Fruit fly (Drosophila melanogaster) whole organism, prepupa: ENCODE results near the gene GC1.

Experiments
- Blimp-1 ChIP-seq: fragments of 200-800 bp; sonication (Bioruptor generic); optimal IDR thresholded peaks from 3 replicates; lab custom pipeline; 2017; ENCODE audit warnings: missing biosample characterization, missing genetic modification characterization, mild to moderate bottlenecking, moderate library complexity, missing genetic modification reagents
- CG10631 ChIP-seq: fragments of 200-800 bp; sonication (Bioruptor generic); optimal IDR thresholded peaks from 2 replicates; lab custom pipeline; 2016; ENCODE audit warnings: missing biosample characterization, missing genetic modification characterization
- CG10669 ChIP-seq: fragments of 200-800 bp; sonication (Bioruptor generic); optimal IDR thresholded peaks from 3 replicates; lab custom pipeline; 2018; ENCODE audit warnings: missing biosample characterization, mild to moderate bottlenecking, missing genetic modification characterization, moderate library complexity
- CG11294 ChIP-seq: fragments of 200-800 bp; sonication (Bioruptor generic); IDR thresholded peaks from 2 replicates; pipeline ENCODE4 v1.3.6; 2022; ENCODE audit warnings: missing biosample characterization, missing genetic modification characterization
- CG11762 ChIP-seq: fragments of 200-800 bp; sonication (Bioruptor generic); optimal IDR thresholded peaks from 3 replicates; lab custom pipeline; 2016; ENCODE audit warnings: missing biosample characterization, missing genetic modification characterization; ENCODE audit not compliant: insufficient read depth
- CG11902 ChIP-seq: fragments of 200-800 bp; sonication (Bioruptor generic); optimal IDR thresholded peaks from 3 replicates; lab custom pipeline; 2016; ENCODE audit warnings: missing biosample characterization, missing genetic modification characterization
- CG15336 ChIP-seq: fragments of 200-800 bp; sonication (Bioruptor generic); IDR thresholded peaks from 2 replicates; pipeline ENCODE4 v1.3.6; 2022; ENCODE audit warnings: missing biosample characterization, missing genetic modification characterization
- CG1621 ChIP-seq: fragments of 200-800 bp; sonication (Bioruptor generic); optimal IDR thresholded peaks from 3 replicates; lab custom pipeline; 2018; ENCODE audit warnings: missing biosample characterization, mild to moderate bottlenecking, missing genetic modification characterization
- CG16779 ChIP-seq: fragments of 200-800 bp; sonication (Bioruptor generic); optimal IDR thresholded peaks from 3 replicates; lab custom pipeline; 2017; ENCODE audit warnings: missing biosample characterization, mild to moderate bottlenecking, missing genetic modification characterization
- CG3032 ChIP-seq: fragments of 200-800 bp; optimal IDR thresholded peaks from 2 replicates; lab custom pipeline; 2019; ENCODE audit warnings: missing biosample characterization, mild to moderate bottlenecking, missing genetic modification characterization, moderate library complexity
- CG3919 ChIP-seq: fragments of 200-800 bp; sonication (Bioruptor generic); optimal IDR thresholded peaks from 3 replicates; lab custom pipeline; 2016; ENCODE audit warnings: missing biosample characterization, missing genetic modification characterization
- CG4318 ChIP-seq: fragments of 200-800 bp; sonication (Bioruptor generic); optimal IDR thresholded peaks from 3 replicates; lab custom pipeline; 2017; ENCODE audit warnings: missing biosample characterization, mild to moderate bottlenecking, missing genetic modification characterization
- CG6163 ChIP-seq: fragments of 200-800 bp; sonication (Bioruptor generic); IDR thresholded peaks from 3 replicates; pipeline ENCODE4 v1.3.6; 2022; ENCODE audit warnings: missing biosample characterization, missing genetic modification characterization
- CG6276 ChIP-seq: fragments of 200-800 bp; sonication (Bioruptor generic); optimal IDR thresholded peaks from 2 replicates; lab custom pipeline; 2017; ENCODE audit warnings: missing biosample characterization, mild to moderate bottlenecking, missing genetic modification characterization
- CG6792 ChIP-seq: fragments of 200-800 bp; sonication (Bioruptor generic); optimal IDR thresholded peaks from 3 replicates; lab custom pipeline; 2016; ENCODE audit warnings: missing biosample characterization, missing genetic modification characterization
- CG6808 ChIP-seq: fragments of 200-800 bp; sonication (Bioruptor generic); optimal IDR thresholded peaks from 3 replicates; lab custom pipeline; 2017; ENCODE audit warnings: missing biosample characterization, missing genetic modification characterization, mild to moderate bottlenecking, moderate library complexity, missing genetic modification reagents
- CG6854 ChIP-seq: fragments of 200-800 bp; sonication (Bioruptor generic); optimal IDR thresholded peaks from 2 replicates; lab custom pipeline; 2017; ENCODE audit warnings: missing biosample characterization, mild to moderate bottlenecking, missing genetic modification characterization
- CG8632 ChIP-seq: fragments of 200-800 bp; sonication (Bioruptor generic); optimal IDR thresholded peaks from 3 replicates; lab custom pipeline; 2016; ENCODE audit warnings: missing biosample characterization, missing genetic modification characterization
- CG9139 ChIP-seq: fragments of 200-800 bp; sonication (Bioruptor generic); optimal IDR thresholded peaks from 3 replicates; lab custom pipeline; 2017; ENCODE audit warnings: missing biosample characterization, mild to moderate bottlenecking, missing genetic modification characterization
- Eip75B ChIP-seq: fragments of 200-800 bp; sonication (Bioruptor generic); optimal IDR thresholded peaks from 3 replicates; lab custom pipeline; 2016; ENCODE audit warnings: missing biosample characterization, missing genetic modification characterization
- Eip78C ChIP-seq: fragments of 200-800 bp; sonication (Bioruptor generic); peaks from one replicate; lab custom pipeline; 2016; ENCODE audit warnings: missing biosample characterization, missing genetic modification characterization
- Eip93F ChIP-seq: fragments of 200-800 bp; sonication (Bioruptor generic); optimal IDR thresholded peaks from 2 replicates; lab custom pipeline; 2016; ENCODE audit warnings: missing biosample characterization, mild to moderate bottlenecking, missing genetic modification characterization
- Ets21C ChIP-seq: fragments of 200-800 bp; sonication (Bioruptor generic); optimal IDR thresholded peaks from 3 replicates; lab custom pipeline; 2016; ENCODE audit warnings: missing biosample characterization, missing genetic modification characterization
- Hr39 ChIP-seq: fragments of 200-800 bp; sonication (Bioruptor generic); optimal IDR thresholded peaks from 2 replicates; lab custom pipeline; 2016; ENCODE audit warnings: missing biosample characterization, missing genetic modification characterization
- Lpt ChIP-seq: fragments of 200-800 bp; sonication (Bioruptor generic); optimal IDR thresholded peaks from 3 replicates; lab custom pipeline; 2016; ENCODE audit warnings: missing biosample characterization, missing genetic modification characterization
- OdsH ChIP-seq: fragments of 200-800 bp; sonication (Bioruptor generic); optimal IDR thresholded peaks from 3 replicates; lab custom pipeline; 2016; ENCODE audit warnings: missing biosample characterization, missing genetic modification characterization
- Smox ChIP-seq: fragments of 200-800 bp; sonication (Bioruptor generic); optimal IDR thresholded peaks from 3 replicates; lab custom pipeline; 2016; ENCODE audit warnings: missing biosample characterization, missing genetic modification characterization
- Sox102F ChIP-seq: fragments of 200-800 bp; sonication (Bioruptor generic); optimal IDR thresholded peaks from 2 replicates; lab custom pipeline; 2016; ENCODE audit warnings: missing biosample characterization, mild to moderate bottlenecking, missing genetic modification characterization
- Sox14 ChIP-seq: fragments of 200-800 bp; sonication (Bioruptor generic); optimal IDR thresholded peaks from 3 replicates; lab custom pipeline; 2016; ENCODE audit warnings: missing biosample characterization, missing genetic modification characterization
- cyc ChIP-seq: fragments of 200-800 bp; sonication (Bioruptor generic); optimal IDR thresholded peaks from 3 replicates; lab custom pipeline; 2016; ENCODE audit warnings: missing biosample characterization, missing genetic modification characterization
- dsx ChIP-seq: fragments of 200-800 bp; optimal IDR thresholded peaks from 3 replicates; lab custom pipeline; 2019; ENCODE audit warnings: missing biosample characterization, mild to moderate bottlenecking, missing genetic modification characterization, moderate library complexity; ENCODE audit not compliant: poor library complexity, severe bottlenecking
- esn ChIP-seq: fragments of 200-800 bp; sonication (Bioruptor generic); optimal IDR thresholded peaks from 2 replicates; lab custom pipeline; 2016; ENCODE audit warnings: missing biosample characterization, mild to moderate bottlenecking, missing genetic modification characterization, moderate library complexity
- fd85E ChIP-seq: fragments of 200-800 bp; sonication (Bioruptor generic); optimal IDR thresholded peaks from 3 replicates; lab custom pipeline; 2016; ENCODE audit warnings: missing biosample characterization, missing genetic modification characterization
- fkh ChIP-seq: fragments of 200-800 bp; sonication (Bioruptor generic); optimal IDR thresholded peaks from 3 replicates; lab custom pipeline; 2017; ENCODE audit warnings: missing biosample characterization, mild to moderate bottlenecking, missing genetic modification characterization, moderate library complexity
- lz ChIP-seq: fragments of 200-800 bp; sonication (Bioruptor generic); optimal IDR thresholded peaks from 3 replicates; lab custom pipeline; 2016; ENCODE audit warnings: missing biosample characterization, missing genetic modification characterization
- net ChIP-seq: fragments of 200-800 bp; sonication (Bioruptor generic); optimal IDR thresholded peaks from 3 replicates; lab custom pipeline; 2016; ENCODE audit warnings: missing biosample characterization, missing genetic modification characterization
- pdm3 ChIP-seq: fragments of 200-800 bp; sonication (Bioruptor generic); optimal IDR thresholded peaks from 3 replicates; lab custom pipeline; 2016; ENCODE audit warnings: missing biosample characterization, missing genetic modification characterization
- spab ChIP-seq: fragments of 200-800 bp; sonication (Bioruptor generic); optimal IDR thresholded peaks from 2 replicates; lab custom pipeline; 2017; ENCODE audit warnings: missing biosample characterization, mild to moderate bottlenecking, missing genetic modification characterization, missing genetic modification reagents
- ss ChIP-seq, 2 experiments: fragments of 200-800 bp; sonication (Bioruptor generic); optimal IDR thresholded peaks; 2 replicates in 1 of 2; 3 replicates in 1 of 2; lab custom pipeline; 2017 to 2018; ENCODE audit warnings: mild to moderate bottlenecking in 2 of 2, missing biosample characterization in 2 of 2, missing genetic modification characterization in 2 of 2, moderate library complexity in 1 of 2
- svp ChIP-seq: fragments of 200-800 bp; sonication (Bioruptor generic); peaks from one replicate; lab custom pipeline; 2016; ENCODE audit warnings: missing biosample characterization, missing genetic modification characterization
- topi ChIP-seq: fragments of 200-800 bp; sonication (Bioruptor generic); optimal IDR thresholded peaks from 3 replicates; lab custom pipeline; 2016; ENCODE audit warnings: missing biosample characterization, missing genetic modification characterization
- vri ChIP-seq: fragments of 200-800 bp; sonication (Bioruptor generic); optimal IDR thresholded peaks from 3 replicates; lab custom pipeline; 2016; ENCODE audit warnings: missing biosample characterization, mild to moderate bottlenecking, missing genetic modification characterization

Gene GC1

DNA sequence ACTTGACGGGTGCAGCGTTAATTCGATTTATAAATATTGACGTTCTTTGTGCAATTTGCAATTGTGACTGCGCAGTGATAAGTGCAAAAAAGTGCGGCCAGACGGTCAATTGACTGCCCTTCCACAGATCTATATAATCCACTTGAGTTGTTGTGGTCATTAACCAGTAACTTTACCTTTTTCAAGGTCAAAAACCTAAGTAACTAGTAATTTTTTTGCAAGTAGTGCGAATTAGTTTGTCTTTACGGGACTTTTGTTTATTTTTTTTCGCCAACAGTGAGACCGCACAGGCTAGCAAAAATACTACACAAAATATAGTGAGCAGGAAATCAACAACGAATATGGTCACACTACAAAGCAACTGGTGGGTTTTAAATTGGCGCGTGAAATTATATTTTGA, 7.1 kb downstream of the GC1 start, which contains the start of gene Tango9 (continued):
- TF ChIP-seq vri (GFP tag; lab: Kevin White, UChicago) (peak; percentile 29), spab (GFP tag; lab: Kevin White, UChicago) (peak; percentile 8), CG6163 (GFP tag; lab: Robert Waterston, UW) (peak; percentile 63; the same call in 2 of the 3 replicates), CG8632 (GFP tag; lab: Kevin White, UChicago) (peak; percentile 12), pdm3 (GFP tag; lab: Kevin White, UChicago) (peak; percentile 31), CG11294 (GFP tag; lab: Robert Waterston, UW) (no peak), fkh (GFP tag; lab: Kevin White, UChicago) (peak; percentile 66), Sox14 (peak; percentile 80), lz (GFP tag; lab: Kevin White, UChicago) (peak; percentile 56), net (GFP tag; lab: Kevin White, UChicago) (peak; percentile 33), Blimp-1 (GFP tag; lab: Kevin White, UChicago) (peak; percentile 29), svp (GFP tag; lab: Kevin White, UChicago) (peak; percentile 84), CG10669 (peak; percentile 1), cyc (peak; percentile 63), Sox102F (peak; percentile 37), CG16779 (tag; lab: Kevin White, UChicago) (no peak), Ets21C (GFP tag; lab: Kevin White, UChicago) (no peak), CG10631 (GFP tag; lab: Kevin White, UChicago) (peak; percentile 17), esn (GFP tag; lab: Kevin White, UChicago) (peak; percentile 59), CG3032 (tag; lab: Kevin White, UChicago) (peak; percentile 21), Eip75B (GFP tag; lab: Kevin White, UChicago) (peak; percentile 43), CG15336 (GFP tag; lab: Robert Waterston, UW) (0 out of 2 replicates have a peak, but pooled peaks have one; percentile 25), CG6792 (peak; percentile 35), CG6854 (GFP tag; lab: Kevin White, UChicago) (no peak), Eip93F (GFP tag; lab: Kevin White, UChicago) (no peak), CG6808 (GFP tag; lab: Kevin White, UChicago) (peak; percentile 25), CG11902 (peak; percentile 45), CG1621 (tag; lab: Kevin White, UChicago) (peak; percentile 45), Hr39 (peak; percentile 60), CG6276 (GFP tag; lab: Kevin White, UChicago) (no peak), Lpt (no peak), topi (peak; percentile 55), CG3919 (GFP tag; lab: Kevin White, UChicago) (peak; percentile 67)
- TF ChIP-seq, all 60 proteins: peak for 39

DNA sequence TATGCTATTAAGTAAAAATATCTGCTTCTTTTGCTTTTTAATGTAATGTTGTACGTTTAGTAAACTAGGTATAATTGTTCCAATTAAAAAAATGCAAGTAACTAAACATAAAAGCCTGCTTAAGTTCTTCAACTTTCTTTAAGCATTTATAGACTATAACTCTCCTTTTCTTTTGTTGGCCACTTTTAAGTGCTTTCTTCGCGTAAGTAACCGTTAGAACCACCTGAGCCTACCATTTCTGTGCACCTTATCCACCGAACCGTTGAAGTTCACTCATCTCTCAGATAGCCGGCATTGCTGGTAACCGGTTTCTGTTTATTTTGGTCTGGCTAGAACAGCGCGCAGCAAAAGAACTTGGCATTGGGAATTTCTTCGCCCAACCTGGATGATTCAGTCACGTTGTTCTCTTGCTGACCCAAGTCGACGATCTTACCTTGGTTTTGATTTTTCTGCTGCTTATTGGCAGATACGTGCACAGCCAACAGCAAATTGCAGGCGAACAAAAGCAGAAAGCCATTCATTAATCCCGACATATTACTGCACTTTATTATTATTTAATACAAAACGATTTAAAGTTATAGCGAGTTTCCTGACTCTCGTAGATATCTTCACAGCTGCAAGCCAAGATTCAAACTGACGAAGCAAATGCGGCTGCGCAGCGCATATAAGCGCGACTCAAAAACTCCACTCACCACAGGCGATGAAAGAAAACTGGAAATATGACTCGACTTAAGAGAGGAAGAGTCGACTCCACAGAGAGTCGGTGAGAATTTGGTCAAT, 9.2 kb downstream of the GC1 start, which contains the start of gene CG10005:
TSS of gene CG10005 (minus strand) at position 642 of the 780 bp plus-strand sequence.
- peak; percentile 57 for TF ChIP-seq CG6854 (GFP tag; lab: Kevin White, UChicago)
- no peak for TF ChIP-seq lz (GFP tag; lab: Kevin White, UChicago)
- peak; percentile 59 for TF ChIP-seq CG9139 (GFP tag; lab: Kevin White, UChicago)
- TF ChIP-seq CG3919 (GFP tag; lab: Kevin White, UChicago): no peak
- no peak for TF ChIP-seq Sox14
- TF ChIP-seq CG4318 (GFP tag; lab: Kevin White, UChicago): no peak
- no peak for TF ChIP-seq Eip93F (GFP tag; lab: Kevin White, UChicago)
- peak; percentile 4 for TF ChIP-seq topi
- peak; percentile 27 for TF ChIP-seq Sox102F
- peak; percentile 49 for TF ChIP-seq Eip75B (GFP tag; lab: Kevin White, UChicago)
- TF ChIP-seq ss (GFP tag; optimal IDR thresholded peaks at IDR 0.05; lab: Kevin White, UChicago): peak; percentile 22 to 59
- no peak for TF ChIP-seq OdsH
- peak; percentile 67 for TF ChIP-seq vri (GFP tag; lab: Kevin White, UChicago)
- TF ChIP-seq fd85E (GFP tag; lab: Kevin White, UChicago): peak; percentile 27
- no peak for TF ChIP-seq CG8632 (GFP tag; lab: Kevin White, UChicago)
- no peak for TF ChIP-seq Smox (GFP tag; lab: Kevin White, UChicago)
- peak; percentile 77 for TF ChIP-seq Eip78C (GFP tag; lab: Kevin White, UChicago)
- TF ChIP-seq dsx (GFP tag; lab: Kevin White, UChicago): peak; percentile 15
- TF ChIP-seq CG11762 (GFP tag; lab: Kevin White, UChicago): no peak
